Fruit fly (Drosophila melanogaster) whole organism, embryonic: Measurements from ENCODE around the gene kud.

Source experiments
- ATbp ChIP-seq: fragments of 200-800 bp; sonication (Bioruptor generic); optimal IDR thresholded peaks from 2 replicates; lab custom pipeline; 2017; ENCODE audit warnings: missing biosample characterization, mild to moderate bottlenecking, missing genetic modification characterization, missing genetic modification reagents
- Atf6 ChIP-seq: fragments of 200-800 bp; sonication (Bioruptor generic); IDR thresholded peaks from 2 replicates; pipeline ENCODE4 v1.3.6; 2022; ENCODE audit warnings: missing biosample characterization, missing genetic modification characterization
- CG11085 ChIP-seq: fragments of 200-800 bp; sonication (Bioruptor generic); IDR thresholded peaks from 2 replicates; pipeline ENCODE4 v1.3.6; 2022; ENCODE audit warnings: missing biosample characterization, missing genetic modification characterization
- CG11456 ChIP-seq: fragments of 200-800 bp; sonication (Bioruptor generic); IDR thresholded peaks from 3 replicates; pipeline ENCODE4 v1.3.6; 2022; ENCODE audit warnings: missing biosample characterization, missing genetic modification characterization
- CG11504 ChIP-seq: fragments of 200-800 bp; sonication (Bioruptor generic); optimal IDR thresholded peaks from 3 replicates; lab custom pipeline; 2019; ENCODE audit warnings: missing biosample characterization, mild to moderate bottlenecking, missing genetic modification characterization, moderate library complexity
- CG12769 ChIP-seq: fragments of 200-800 bp; sonication (Bioruptor generic); optimal IDR thresholded peaks from 2 replicates; lab custom pipeline; 2019; ENCODE audit warnings: missing biosample characterization, mild to moderate bottlenecking, missing genetic modification characterization, moderate library complexity
- CG14014 ChIP-seq: fragments of 200-800 bp; sonication (Bioruptor generic); IDR thresholded peaks from 2 replicates; pipeline ENCODE4 v1.3.6; 2022; ENCODE audit warnings: missing biosample characterization, missing genetic modification characterization
- CG14441 ChIP-seq: fragments of 200-800 bp; sonication (Bioruptor generic); IDR thresholded peaks from 2 replicates; pipeline ENCODE4 v1.3.6; 2022; ENCODE audit warnings: missing biosample characterization, missing genetic modification characterization
- CG15479 ChIP-seq: fragments of 200-800 bp; sonication (Bioruptor generic); optimal IDR thresholded peaks from 3 replicates; lab custom pipeline; 2019; ENCODE audit warnings: missing biosample characterization, mild to moderate bottlenecking, missing genetic modification characterization, moderate library complexity
- CG15601 ChIP-seq: fragments of 200-800 bp; sonication (Bioruptor generic); optimal IDR thresholded peaks from 3 replicates; lab custom pipeline; 2019; ENCODE audit warnings: missing biosample characterization, mild to moderate bottlenecking, missing genetic modification characterization, moderate library complexity
- CG16815 ChIP-seq: fragments of 200-800 bp; sonication (Bioruptor generic); optimal IDR thresholded peaks from 3 replicates; lab custom pipeline; 2017; ENCODE audit warnings: missing biosample characterization, mild to moderate bottlenecking, missing genetic modification characterization
- CG17186 ChIP-seq: fragments of 200-800 bp; sonication (Bioruptor generic); optimal IDR thresholded peaks from 3 replicates; lab custom pipeline; 2017; ENCODE audit warnings: missing biosample characterization, missing genetic modification reagents, missing genetic modification characterization
- CG17829 ChIP-seq: fragments of 200-800 bp; optimal IDR thresholded peaks from 2 replicates; lab custom pipeline; 2019; ENCODE audit warnings: missing biosample characterization, mild to moderate bottlenecking, missing genetic modification characterization, moderate library complexity
- CG3065 ChIP-seq: fragments of 200-800 bp; sonication (Bioruptor generic); optimal IDR thresholded peaks from 2 replicates; lab custom pipeline; 2016; ENCODE audit warnings: missing biosample characterization, missing genetic modification characterization
- CG4282 ChIP-seq: fragments of 200-800 bp; sonication (Bioruptor generic); optimal IDR thresholded peaks from 2 replicates; lab custom pipeline; 2016; ENCODE audit warnings: missing biosample characterization, missing genetic modification characterization
- CG4730 ChIP-seq: fragments of 200-800 bp; sonication (Bioruptor generic); IDR thresholded peaks from 2 replicates; pipeline ENCODE4 v1.3.6; 2022; ENCODE audit warnings: missing biosample characterization, missing genetic modification characterization
- CG7556 ChIP-seq: fragments of 200-800 bp; sonication (Bioruptor generic); optimal IDR thresholded peaks from 2 replicates; lab custom pipeline; 2017; ENCODE audit warnings: missing biosample characterization, mild to moderate bottlenecking, missing genetic modification characterization
- CG8924 ChIP-seq: fragments of 200-800 bp; optimal IDR thresholded peaks from 3 replicates; lab custom pipeline; 2019; ENCODE audit warnings: missing biosample characterization, mild to moderate bottlenecking, missing genetic modification characterization, moderate library complexity
- D19A ChIP-seq: fragments of 200-800 bp; optimal IDR thresholded peaks from 3 replicates; lab custom pipeline; 2019; ENCODE audit warnings: missing biosample characterization, mild to moderate bottlenecking, missing genetic modification characterization, moderate library complexity
- Doc2 ChIP-seq: fragments of 200-800 bp; sonication (Bioruptor generic); IDR thresholded peaks from 2 replicates; pipeline ENCODE4 v1.3.6; 2022; ENCODE audit warnings: missing biosample characterization, missing genetic modification characterization
- ERR ChIP-seq: fragments of 200-800 bp; sonication (Bioruptor generic); optimal IDR thresholded peaks from 2 replicates; lab custom pipeline; 2016; ENCODE audit warnings: missing biosample characterization, missing genetic modification characterization
- Elba2 ChIP-seq: fragments of 200-800 bp; sonication (Bioruptor generic); optimal IDR thresholded peaks from 3 replicates; lab custom pipeline; 2016; ENCODE audit warnings: missing biosample characterization, missing genetic modification characterization
- Gsc ChIP-seq: fragments of 200-800 bp; sonication (Bioruptor generic); IDR thresholded peaks from 2 replicates; pipeline ENCODE4 v1.3.6; 2022; ENCODE audit warnings: missing biosample characterization, missing genetic modification characterization
- Mad ChIP-seq: fragments of 200-800 bp; sonication (Bioruptor generic); optimal IDR thresholded peaks from 2 replicates; lab custom pipeline; 2016; ENCODE audit warnings: missing biosample characterization, missing genetic modification characterization
- Med ChIP-seq: fragments of 200-800 bp; sonication (Bioruptor generic); peaks from one replicate; lab custom pipeline; 2016; ENCODE audit warnings: missing biosample characterization, missing genetic modification characterization, mild to moderate bottlenecking, inconsistent platforms, moderate library complexity
- Opbp ChIP-seq: fragments of 200-800 bp; sonication (Bioruptor generic); IDR thresholded peaks from 3 replicates; pipeline ENCODE4 v1.3.6; 2022; ENCODE audit warnings: missing biosample characterization, missing genetic modification characterization; ENCODE audit not compliant: partially characterized antibody
- Ssrp ChIP-seq: fragments of 200-800 bp; sonication (Bioruptor generic); optimal IDR thresholded peaks from 2 replicates; lab custom pipeline; 2018; ENCODE audit warnings: missing biosample characterization, mild to moderate bottlenecking, missing genetic modification characterization, moderate library complexity
- Xbp1 ChIP-seq: fragments of 200-800 bp; sonication (Bioruptor generic); optimal IDR thresholded peaks from 3 replicates; lab custom pipeline; 2016; ENCODE audit warnings: missing biosample characterization, mild to moderate bottlenecking, missing genetic modification characterization
- al ChIP-seq: fragments of 200-800 bp; sonication (Bioruptor generic); IDR thresholded peaks from 2 replicates; pipeline ENCODE4 v1.3.6; 2022; ENCODE audit warnings: missing biosample characterization, missing genetic modification characterization
- btn ChIP-seq: fragments of 200-800 bp; sonication (Bioruptor generic); optimal IDR thresholded peaks from 2 replicates; lab custom pipeline; 2016; ENCODE audit warnings: missing biosample characterization, missing genetic modification characterization
- caup ChIP-seq: fragments of 200-800 bp; sonication (Bioruptor generic); optimal IDR thresholded peaks from 3 replicates; lab custom pipeline; 2017; ENCODE audit warnings: missing biosample characterization, mild to moderate bottlenecking, missing genetic modification characterization, moderate library complexity; ENCODE audit not compliant: severe bottlenecking
- cwo ChIP-seq: fragments of 200-800 bp; sonication (Bioruptor generic); optimal IDR thresholded peaks from 3 replicates; lab custom pipeline; 2017; ENCODE audit warnings: missing biosample characterization, missing genetic modification characterization, mild to moderate bottlenecking, moderate library complexity, missing genetic modification reagents
- danr ChIP-seq: fragments of 200-800 bp; sonication (Bioruptor generic); IDR thresholded peaks from 2 replicates; pipeline ENCODE4 v1.3.6; 2022; ENCODE audit warnings: missing biosample characterization, missing genetic modification characterization
- dpn ChIP-seq, 2 experiments: fragments of 200-800 bp; sonication (Bioruptor generic); optimal IDR thresholded peaks; 3 replicates each; lab custom pipeline; 2016; ENCODE audit warnings: missing biosample characterization in 2 of 2, missing genetic modification characterization in 2 of 2
- esg ChIP-seq: fragments of 200-800 bp; sonication (Bioruptor generic); conservative IDR thresholded peaks from 2 replicates; pipeline ENCODE4 v1.3.6; 2022; ENCODE audit warnings: missing biosample characterization, missing genetic modification characterization
- exex ChIP-seq: fragments of 200-800 bp; sonication (Bioruptor generic); optimal IDR thresholded peaks from 4 replicates; lab custom pipeline; 2018; ENCODE audit warnings: missing biosample characterization, mild to moderate bottlenecking, missing genetic modification characterization, moderate library complexity
- fd102C ChIP-seq: fragments of 200-800 bp; sonication (Bioruptor generic); optimal IDR thresholded peaks from 2 replicates; lab custom pipeline; 2018; ENCODE audit warnings: missing biosample characterization, mild to moderate bottlenecking, missing genetic modification characterization, moderate library complexity
- gem ChIP-seq: fragments of 200-800 bp; sonication (Bioruptor generic); optimal IDR thresholded peaks from 2 replicates; lab custom pipeline; 2019; ENCODE audit warnings: missing biosample characterization, mild to moderate bottlenecking, missing genetic modification characterization, moderate library complexity
- hth ChIP-seq: fragments of >200 bp; optimal IDR thresholded peaks from 2 replicates; lab custom pipeline; 2017; ENCODE audit warnings: inconsistent platforms
- nerfin-1 ChIP-seq: fragments of 200-800 bp; sonication (Bioruptor generic); optimal IDR thresholded peaks from 3 replicates; lab custom pipeline; 2019; ENCODE audit warnings: missing biosample characterization, mild to moderate bottlenecking, missing genetic modification characterization, moderate library complexity
- pita ChIP-seq: fragments of 200-800 bp; sonication (Bioruptor generic); optimal IDR thresholded peaks from 2 replicates; lab custom pipeline; 2017; ENCODE audit warnings: missing biosample characterization, mild to moderate bottlenecking, missing genetic modification characterization
- ro ChIP-seq: fragments of 200-800 bp; sonication (Bioruptor generic); IDR thresholded peaks from 2 replicates; pipeline ENCODE4 v1.3.6; 2022; ENCODE audit warnings: missing biosample characterization, missing genetic modification characterization
- run ChIP-seq: fragments of 200-800 bp; sonication (Bioruptor generic); optimal IDR thresholded peaks from 3 replicates; lab custom pipeline; 2018; ENCODE audit warnings: missing biosample characterization, mild to moderate bottlenecking, missing genetic modification characterization
- sc ChIP-seq, 3 experiments: fragments of >200 bp in 2 of 3; fragments of 200-800 bp in 1 of 3; sonication (Bioruptor generic) in 1 of 3; optimal IDR thresholded peaks; 2 replicates in 2 of 3; 3 replicates in 1 of 3; lab custom pipeline; 2017; ENCODE audit warnings: mild to moderate bottlenecking in 1 of 3, missing biosample characterization in 1 of 3, missing genetic modification characterization in 1 of 3, missing genetic modification reagents in 1 of 3
- stc ChIP-seq: fragments of 200-800 bp; sonication (Bioruptor generic); IDR thresholded peaks from 2 replicates; pipeline ENCODE4 v1.3.6; 2022; ENCODE audit warnings: missing biosample characterization, missing genetic modification characterization
- tio ChIP-seq: fragments of 200-800 bp; sonication (Bioruptor generic); optimal IDR thresholded peaks from 2 replicates; lab custom pipeline; 2017; ENCODE audit warnings: missing biosample characterization, missing genetic modification characterization, inconsistent platforms
- tll ChIP-seq, 2 experiments: fragments of 200-800 bp in 1 of 2; fragments of >200 bp in 1 of 2; sonication (Bioruptor generic) in 1 of 2; optimal IDR thresholded peaks; 2 replicates each; lab custom pipeline; 2017 to 2019; ENCODE audit warnings: missing biosample characterization in 2 of 2, missing genetic modification characterization in 2 of 2, mild to moderate bottlenecking in 1 of 2, moderate library complexity in 1 of 2
- ttk ChIP-seq: fragments of 200-800 bp; sonication (Bioruptor generic); IDR thresholded peaks from 2 replicates; pipeline ENCODE4 v2.1.2; 2022; ENCODE audit warnings: missing biosample characterization, missing genetic modification characterization
- usp ChIP-seq: fragments of >200 bp; optimal IDR thresholded peaks from 2 replicates; lab custom pipeline; 2017; ENCODE audit warnings: missing biosample characterization, missing genetic modification characterization

Gene kud

DNA sequence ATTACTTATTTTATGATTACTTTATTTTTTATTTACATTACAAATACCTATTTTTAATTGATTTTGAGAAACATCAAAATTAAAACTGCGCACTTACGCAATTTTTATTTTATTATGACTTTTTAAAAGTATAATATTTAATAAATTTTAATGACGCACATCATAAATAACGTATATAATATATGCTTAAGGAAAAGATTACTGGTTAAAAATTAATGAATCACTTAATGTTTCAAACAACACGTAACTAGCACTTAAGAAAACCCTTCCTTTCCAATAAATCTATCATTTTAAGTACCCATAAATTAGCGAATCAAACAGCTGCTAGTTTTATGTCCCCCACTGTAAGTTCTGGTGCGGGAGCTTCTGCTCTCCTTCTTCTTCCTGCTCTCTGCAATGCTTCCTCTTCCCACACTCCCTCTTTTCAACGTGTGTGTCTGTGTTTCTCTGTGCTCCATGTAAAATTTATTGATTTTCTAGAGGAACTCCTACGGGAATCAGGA, 37.9 kb downstream of the kud start (continued):
- TF ChIP-seq ATbp (peak; percentile 59), ERR (GFP tag; lab: Kevin White, UChicago) (no peak), run (tag; lab: Kevin White, UChicago) (peak; percentile 22), CG3065 (GFP tag; lab: Kevin White, UChicago) (no peak), CG7556 (GFP tag; lab: Kevin White, UChicago) (peak; percentile 91), Opbp (GFP tag; lab: Robert Waterston, UW) (no peak), CG17186 (GFP tag; lab: Kevin White, UChicago) (no peak), hth (lab: Kevin White, UChicago) (no peak), stc (GFP tag; lab: Robert Waterston, UW) (0 out of 2 replicates have a peak, but pooled peaks have one; percentile 42), danr (GFP tag; lab: Robert Waterston, UW) (no peak), CG15479 (GFP tag; lab: Kevin White, UChicago) (no peak), esg (peak; percentile 40), CG17829 (peak; percentile 78), D19A (tag; lab: Kevin White, UChicago) (peak; percentile 52), ro (no peak), CG16815 (peak; percentile 61), CG11504 (tag; lab: Kevin White, UChicago) (peak; percentile 87), CG4730 (GFP tag; lab: Robert Waterston, UW) (peak; percentile 34; the same call in 1 of the 2 replicates), CG11085 (GFP tag; lab: Robert Waterston, UW) (no peak), CG14014 (GFP tag; lab: Robert Waterston, UW) (peak; percentile 28; the same call in 1 of the 2 replicates), ttk (0 out of 2 replicates have a peak, but pooled peaks have one; percentile 33), Mad (no peak), Atf6 (0 out of 2 replicates have a peak, but pooled peaks have one; percentile 10), tll (GFP tag; optimal IDR thresholded peaks at IDR 0.05; lab: Kevin White, UChicago) (no peak), Ssrp (peak; percentile 80), CG11456 (peak; percentile 67; the same call in 2 of the 3 replicates), CG4282 (no peak), sc (optimal IDR thresholded peaks at IDR 0.05; lab: Kevin White, UChicago) (no peak), sc (GFP tag; optimal IDR thresholded peaks at IDR 0.05; lab: Kevin White, UChicago) (peak; percentile 62), Gsc (no peak), caup (GFP tag; lab: Kevin White, UChicago) (peak; percentile 51), exex (no peak), btn (GFP tag; lab: Kevin White, UChicago) (no peak), dpn (GFP tag; optimal IDR thresholded peaks at IDR 0.05; lab: Kevin White, UChicago) (peak in 1 of 2 experiments; percentile 53), CG15601 (peak; percentile 64), CG14441 (GFP tag; lab: Robert Waterston, UW) (0 out of 2 replicates have a peak, but pooled peaks have one; percentile 21), Med (peak; percentile 33), CG8924 (peak; percentile 75), al (0 out of 2 replicates have a peak, but pooled peaks have one; percentile 13), Doc2 (no peak), usp (GFP tag; lab: Kevin White, UChicago) (no peak), tio (GFP tag; lab: Kevin White, UChicago) (peak; percentile 61), gem (tag; lab: Kevin White, UChicago) (peak; percentile 85), Xbp1 (GFP tag; lab: Kevin White, UChicago) (peak; percentile 64), nerfin-1 (tag; lab: Kevin White, UChicago) (peak; percentile 36), fd102C (GFP tag; lab: Kevin White, UChicago) (no peak), Elba2 (GFP tag; lab: Kevin White, UChicago) (no peak), pita (no peak), CG12769 (tag; lab: Kevin White, UChicago) (peak; percentile 11), cwo (peak; percentile 67)
